Worm (Caenorhabditis elegans): ENCODE results near the gene fbxb-111.

ce11 chrII:2770788-2771187 is 4.0 kb downstream of the fbxb-111 start, which contains the start of gene fbxb-105:
- TF ChIP-seq K12H6.12 (tag; optimal IDR thresholded peaks at IDR 0.05): no peak
- no peak for TF ChIP-seq madf-8 (GFP tag; conservative IDR thresholded peaks at IDR 0.05)
- TF ChIP-seq ztf-26 (tag; optimal IDR thresholded peaks at IDR 0.05): no peak
- TF ChIP-seq Y56A3A.18 (GFP tag; IDR thresholded peaks at IDR 0.05): no peak
- TF ChIP-seq attf-6 (GFP tag; IDR thresholded peaks at IDR 0.05): no peak
- no peak for TF ChIP-seq snpc-1.3 (tag; optimal IDR thresholded peaks at IDR 0.05; ENCODE audit: insufficient read depth)
- no peak for TF ChIP-seq bed-1 (GFP tag; IDR thresholded peaks at IDR 0.05)
- TF ChIP-seq unc-62 (GFP tag; optimal IDR thresholded peaks at IDR 0.05): no peak
- no peak for TF ChIP-seq pha-4 (tag; optimal IDR thresholded peaks at IDR 0.05)
- no peak for TF ChIP-seq egl-44 (GFP tag; IDR thresholded peaks at IDR 0.05)

Data from whole organism, young adult.